Worm (Caenorhabditis elegans) whole organism, L1 larva: ENCODE results near the gene F07F6.4.
A peak's percentile ranks its signal among the peaks of the same experiment; 100 is the strongest.

ENCODE experiments used
- F16B12.6 ChIP-seq: fragments of 150-350 bp; optimal IDR thresholded peaks from 2 replicates; lab custom pipeline; 2014; ENCODE audit warnings: missing biosample characterization, missing genetic modification characterization
- aha-1 ChIP-seq: fragments of 150-350 bp; optimal IDR thresholded peaks from 2 replicates; lab custom pipeline; 2014; ENCODE audit warnings: missing biosample characterization, missing genetic modification characterization
- aly-2 ChIP-seq: fragments of 150-350 bp; optimal IDR thresholded peaks from 2 replicates; lab custom pipeline; 2014; ENCODE audit warnings: missing biosample characterization, missing genetic modification characterization
- ama-1 ChIP-seq: fragments of 150-350 bp; optimal IDR thresholded peaks from 2 replicates; lab custom pipeline; 2014
- blmp-1 ChIP-seq: fragments of 150-350 bp; optimal IDR thresholded peaks from 2 replicates; lab custom pipeline; 2014; ENCODE audit warnings: missing biosample characterization, missing genetic modification characterization
- ceh-8 ChIP-seq: fragments of 200-800 bp; sonication (Bioruptor generic); optimal IDR thresholded peaks from 2 replicates; lab custom pipeline; 2018; ENCODE audit warnings: mild to moderate bottlenecking, missing genetic modification characterization, moderate library complexity, missing compliant biosample characterization
- ceh-82 ChIP-seq, 3 experiments: fragments of 150-350 bp in 1 of 3; sonication (generic microtip) in 2 of 3; optimal IDR thresholded peaks; 2 replicates each; lab custom pipeline; 2014 to 2017; ENCODE audit warnings: missing biosample characterization in 3 of 3, missing genetic modification characterization in 3 of 3
- ceh-90 ChIP-seq: sonication (generic microtip); optimal IDR thresholded peaks from 2 replicates; lab custom pipeline; 2016; ENCODE audit warnings: missing genetic modification characterization, missing compliant biosample characterization
- dpl-1 ChIP-seq, 3 experiments: fragments of 150-350 bp in 2 of 3; sonication (generic microtip) in 1 of 3; optimal IDR thresholded peaks; 2 replicates each; lab custom pipeline; 2014 to 2017; ENCODE audit warnings: missing biosample characterization in 3 of 3, missing genetic modification characterization in 3 of 3, missing genetic modification reagents in 3 of 3
- efl-1 ChIP-seq, 4 experiments: fragments of 150-350 bp; optimal IDR thresholded peaks in 3 of 4; peaks in 1 of 4; 1 replicate in 1 of 4; 2 replicates in 3 of 4; lab custom pipeline; 2014; ENCODE audit warnings: missing biosample characterization in 2 of 4, missing genetic modification characterization in 2 of 4, missing genetic modification reagents in 2 of 4
- elt-3 ChIP-seq, 6 experiments: fragments of 150-350 bp in 1 of 6; sonication (generic microtip); optimal IDR thresholded peaks; 2 replicates each; lab custom pipeline; 2017 to 2018; ENCODE audit warnings: missing biosample characterization in 6 of 6, missing genetic modification characterization in 6 of 6, inconsistent platforms in 1 of 6
- fkh-4 ChIP-seq: sonication (generic microtip); optimal IDR thresholded peaks from 2 replicates; lab custom pipeline; 2016; ENCODE audit warnings: missing compliant biosample characterization, missing genetic modification characterization, borderline replicate concordance
- fkh-8 ChIP-seq: sonication (generic microtip); optimal IDR thresholded peaks from 2 replicates; lab custom pipeline; 2016; ENCODE audit warnings: mild to moderate bottlenecking, missing genetic modification characterization, missing compliant biosample characterization
- fos-1 ChIP-seq: fragments of 150-350 bp; optimal IDR thresholded peaks from 2 replicates; lab custom pipeline; 2014; ENCODE audit warnings: missing biosample characterization, missing genetic modification characterization
- hlh-17 ChIP-seq: fragments of 200-800 bp; sonication (Bioruptor generic); optimal IDR thresholded peaks from 2 replicates; lab custom pipeline; 2018; ENCODE audit warnings: missing genetic modification characterization, mild to moderate bottlenecking, missing compliant biosample characterization, moderate library complexity, borderline replicate concordance
- hpl-2 ChIP-seq: fragments of 150-350 bp; optimal IDR thresholded peaks from 2 replicates; lab custom pipeline; 2014; ENCODE audit warnings: missing biosample characterization, missing genetic modification reagents, missing genetic modification characterization
- irx-1 ChIP-seq: sonication (generic microtip); optimal IDR thresholded peaks from 2 replicates; lab custom pipeline; 2016; ENCODE audit warnings: missing genetic modification characterization, missing compliant biosample characterization
- jun-1 ChIP-seq: fragments of 150-350 bp; optimal IDR thresholded peaks from 2 replicates; lab custom pipeline; 2014; ENCODE audit warnings: missing biosample characterization, missing genetic modification reagents, missing genetic modification characterization
- lin-13 ChIP-seq: fragments of 150-350 bp; optimal IDR thresholded peaks from 2 replicates; lab custom pipeline; 2014; ENCODE audit warnings: missing biosample characterization, missing genetic modification reagents, missing genetic modification characterization
- lin-15B ChIP-seq: fragments of 150-350 bp; sonication (generic microtip); optimal IDR thresholded peaks from 3 replicates; lab custom pipeline; 2014; ENCODE audit warnings: missing biosample characterization, missing genetic modification characterization
- lin-35 ChIP-seq, 2 experiments: fragments of 150-350 bp; optimal IDR thresholded peaks; 2 replicates each; lab custom pipeline; 2014; ENCODE audit warnings: missing biosample characterization in 2 of 2, missing genetic modification characterization in 2 of 2, missing genetic modification reagents in 2 of 2
- lsy-2 ChIP-seq, 2 experiments: fragments of 150-350 bp; optimal IDR thresholded peaks; 2 replicates each; lab custom pipeline; 2014; ENCODE audit warnings: missing biosample characterization in 2 of 2, missing genetic modification characterization in 2 of 2
- mab-9 ChIP-seq: fragments of 200-800 bp; sonication (Bioruptor generic); IDR thresholded peaks from 2 replicates; pipeline ENCODE4 v1.3.6; 2022; ENCODE audit warnings: missing genetic modification reagents, missing genetic modification characterization, missing compliant biosample characterization
- nhr-11 ChIP-seq: fragments of 150-350 bp; optimal IDR thresholded peaks from 2 replicates; lab custom pipeline; 2014; ENCODE audit warnings: missing biosample characterization, missing genetic modification characterization
- nhr-19 ChIP-seq: fragments of 200-800 bp; sonication (Bioruptor generic); conservative IDR thresholded peaks from 2 replicates; pipeline ENCODE4 v1.3.6; 2022; ENCODE audit warnings: missing genetic modification characterization, missing compliant biosample characterization
- nhr-20 ChIP-seq: sonication (generic microtip); optimal IDR thresholded peaks from 2 replicates; lab custom pipeline; 2016; ENCODE audit warnings: mild to moderate bottlenecking, missing genetic modification characterization, missing compliant biosample characterization
- nhr-47 ChIP-seq: sonication (generic microtip); optimal IDR thresholded peaks from 2 replicates; lab custom pipeline; 2016; ENCODE audit warnings: mild to moderate bottlenecking, missing genetic modification characterization, moderate library complexity, missing compliant biosample characterization
- nhr-71 ChIP-seq: sonication (generic microtip); optimal IDR thresholded peaks from 2 replicates; lab custom pipeline; 2016; ENCODE audit warnings: mild to moderate bottlenecking, missing genetic modification characterization, moderate library complexity, missing compliant biosample characterization
- nhr-76 ChIP-seq: sonication (generic microtip); optimal IDR thresholded peaks from 2 replicates; lab custom pipeline; 2017; ENCODE audit warnings: missing biosample characterization, missing genetic modification characterization
- nhr-85 ChIP-seq: sonication (generic microtip); peaks from one replicate; lab custom pipeline; 2016; ENCODE audit warnings: missing genetic modification characterization, inconsistent platforms, missing compliant biosample characterization
- pax-3 ChIP-seq: fragments of 200-800 bp; sonication (Bioruptor generic); optimal IDR thresholded peaks from 2 replicates; lab custom pipeline; 2018; ENCODE audit warnings: mild to moderate bottlenecking, missing genetic modification characterization, moderate library complexity, missing compliant biosample characterization
- pqm-1 ChIP-seq: sonication (generic microtip); optimal IDR thresholded peaks from 3 replicates; lab custom pipeline; 2017; ENCODE audit warnings: missing biosample characterization, missing genetic modification characterization
- rnt-1 ChIP-seq: sonication (generic microtip); optimal IDR thresholded peaks from 2 replicates; lab custom pipeline; 2016; ENCODE audit warnings: mild to moderate bottlenecking, missing genetic modification characterization, moderate library complexity, missing compliant biosample characterization
- skn-1 ChIP-seq: fragments of 150-350 bp; optimal IDR thresholded peaks from 2 replicates; lab custom pipeline; 2014; ENCODE audit warnings: missing biosample characterization, missing genetic modification characterization
- snu-23 ChIP-seq: sonication (generic microtip); optimal IDR thresholded peaks from 2 replicates; lab custom pipeline; 2016; ENCODE audit warnings: missing genetic modification characterization, missing compliant biosample characterization
- sox-4 ChIP-seq: sonication (generic microtip); optimal IDR thresholded peaks from 2 replicates; lab custom pipeline; 2016; ENCODE audit warnings: missing genetic modification characterization, missing compliant biosample characterization
- sup-37 ChIP-seq: fragments of 200-800 bp; sonication (Bioruptor generic); optimal IDR thresholded peaks from 2 replicates; lab custom pipeline; 2018; ENCODE audit warnings: mild to moderate bottlenecking, missing genetic modification characterization, missing compliant biosample characterization
- swsn-7 ChIP-seq: sonication (generic microtip); optimal IDR thresholded peaks from 2 replicates; lab custom pipeline; 2016; ENCODE audit warnings: missing genetic modification characterization, missing compliant biosample characterization
- tbx-2 ChIP-seq: sonication (generic microtip); optimal IDR thresholded peaks from 2 replicates; lab custom pipeline; 2016; ENCODE audit warnings: missing genetic modification characterization, missing compliant biosample characterization
- tlp-1 ChIP-seq: fragments of 150-350 bp; optimal IDR thresholded peaks from 2 replicates; lab custom pipeline; 2014; ENCODE audit warnings: missing biosample characterization, missing genetic modification characterization
- unc-130 ChIP-seq: fragments of 150-350 bp; optimal IDR thresholded peaks from 2 replicates; lab custom pipeline; 2017; ENCODE audit warnings: missing biosample characterization, missing genetic modification characterization, inconsistent platforms
- unc-86 ChIP-seq: sonication (generic microtip); optimal IDR thresholded peaks from 2 replicates; lab custom pipeline; 2016; ENCODE audit warnings: missing genetic modification characterization, missing compliant biosample characterization
- vab-15 ChIP-seq: sonication (generic microtip); optimal IDR thresholded peaks from 2 replicates; lab custom pipeline; 2017; ENCODE audit warnings: missing genotype, mild to moderate bottlenecking, missing genetic modification characterization, missing compliant biosample characterization
- xbp-1 ChIP-seq: sonication (generic microtip); optimal IDR thresholded peaks from 2 replicates; lab custom pipeline; 2016; ENCODE audit warnings: missing genetic modification characterization, missing compliant biosample characterization

The F07F6.4 gene

DNA sequence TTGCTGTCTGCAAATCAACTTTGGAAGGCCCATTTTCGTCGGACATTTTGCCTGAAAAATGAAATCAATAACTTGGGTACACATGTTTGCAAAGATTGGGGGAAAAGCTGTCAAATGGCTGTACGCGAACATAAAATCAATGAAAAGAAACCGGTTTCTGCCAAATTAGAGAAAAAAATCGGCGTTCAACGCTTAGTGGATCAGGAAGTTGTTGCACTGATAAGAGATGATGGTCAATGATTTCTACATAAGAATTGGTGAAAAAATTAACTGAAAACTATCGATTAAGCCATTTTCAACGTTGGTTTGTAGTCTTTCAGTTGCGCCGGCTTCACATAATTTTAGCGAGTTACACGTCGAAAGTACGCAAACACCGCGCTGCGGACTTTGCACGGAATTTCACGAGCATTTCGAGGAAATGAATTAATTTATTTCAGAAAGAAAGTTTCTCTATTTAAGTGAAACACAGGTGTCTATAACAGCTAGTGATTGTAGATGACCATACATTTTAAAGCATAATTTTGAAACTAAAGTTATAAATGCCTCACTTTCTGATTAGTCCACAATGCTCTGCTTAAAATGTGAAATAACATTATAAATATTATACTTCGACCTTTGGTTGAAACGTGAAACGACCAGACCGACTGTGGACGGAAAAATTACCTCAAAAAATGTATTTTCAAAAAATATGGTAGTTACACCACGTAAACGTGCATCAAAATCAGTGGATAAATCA lies at the start of gene F07F6.4, which contains the start of gene F07F6.2:
TSS of gene F07F6.4 (minus strand) at position 51 of the 736 bp plus-strand sequence.
TSS of gene F07F6.2 (plus strand) at position 686 of the 736 bp plus-strand sequence.
- TF ChIP-seq lin-35 (GFP tag; optimal IDR thresholded peaks at IDR 0.05; lab: Kevin White, UChicago) = peak; percentile 44 to 63
- TF ChIP-seq nhr-71 (tag; lab: Kevin White, UChicago) = peak; percentile 32
- TF ChIP-seq F16B12.6 (tag; lab: Kevin White, UChicago) = peak; percentile 92
- no peak for TF ChIP-seq irx-1 (tag; lab: Kevin White, UChicago)
- TF ChIP-seq aly-2 = no peak
- TF ChIP-seq skn-1 = peak; percentile 19
- TF ChIP-seq nhr-47 (tag; lab: Kevin White, UChicago) = peak; percentile 2
- peak; percentile 68 for TF ChIP-seq xbp-1 (tag; lab: Kevin White, UChicago)
- TF ChIP-seq nhr-11 (tag; lab: Kevin White, UChicago) = no peak
- TF ChIP-seq ceh-82 (tag; optimal IDR thresholded peaks at IDR 0.05; lab: Kevin White, UChicago) = peak in 1 of 3 experiments; percentile 31
- peak; percentile 30 to 64 (median 42) for TF ChIP-seq dpl-1 (GFP tag; optimal IDR thresholded peaks at IDR 0.05; lab: Kevin White, UChicago)
- TF ChIP-seq unc-130 (tag; lab: Kevin White, UChicago) = peak; percentile 53
- TF ChIP-seq efl-1 (optimal IDR thresholded peaks at IDR 0.05; lab: Kevin White, UChicago) = peak; percentile 40 to 55
- TF ChIP-seq efl-1 (GFP tag; optimal IDR thresholded peaks at IDR 0.05 in 1 of 2; lab: Kevin White, UChicago) = peak; percentile 56 to 89
- peak in 1 of 2 experiments; percentile 15 for TF ChIP-seq lsy-2 (tag; optimal IDR thresholded peaks at IDR 0.05; lab: Kevin White, UChicago)
- TF ChIP-seq blmp-1 (tag; lab: Kevin White, UChicago) = peak; percentile 34
- peak; percentile 20 for TF ChIP-seq rnt-1

DNA sequence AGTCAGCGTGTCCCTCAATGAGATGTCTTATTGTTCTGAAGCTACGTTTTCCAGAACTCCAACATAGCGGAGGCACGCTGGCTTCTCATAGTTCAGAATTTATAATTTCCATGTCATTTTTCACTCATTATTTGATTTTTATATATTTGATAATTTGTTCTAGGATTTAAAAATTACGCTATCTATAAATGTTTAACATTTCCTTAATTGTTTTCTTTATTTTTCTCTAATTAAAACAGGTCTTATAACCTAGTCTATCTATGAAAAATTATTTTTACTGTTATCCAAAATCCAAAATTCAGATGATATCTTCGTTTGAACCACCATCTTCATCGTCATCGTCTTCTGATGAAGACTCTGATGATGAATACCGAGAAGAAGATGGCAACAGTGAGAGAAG lies 48.9 kb upstream of the F07F6.4 start, which contains the start of gene F56D1.1:
TSS of gene F56D1.1 (plus strand) at position 301 of the 400 bp plus-strand sequence.
- TF ChIP-seq ama-1 (lab: Kevin White, UChicago) (no peak), efl-1 (optimal IDR thresholded peaks at IDR 0.05; lab: Kevin White, UChicago) (no peak), efl-1 (GFP tag; optimal IDR thresholded peaks at IDR 0.05 in 1 of 2; lab: Kevin White, UChicago) (peak in 1 of 2 experiments; percentile 49)

DNA sequence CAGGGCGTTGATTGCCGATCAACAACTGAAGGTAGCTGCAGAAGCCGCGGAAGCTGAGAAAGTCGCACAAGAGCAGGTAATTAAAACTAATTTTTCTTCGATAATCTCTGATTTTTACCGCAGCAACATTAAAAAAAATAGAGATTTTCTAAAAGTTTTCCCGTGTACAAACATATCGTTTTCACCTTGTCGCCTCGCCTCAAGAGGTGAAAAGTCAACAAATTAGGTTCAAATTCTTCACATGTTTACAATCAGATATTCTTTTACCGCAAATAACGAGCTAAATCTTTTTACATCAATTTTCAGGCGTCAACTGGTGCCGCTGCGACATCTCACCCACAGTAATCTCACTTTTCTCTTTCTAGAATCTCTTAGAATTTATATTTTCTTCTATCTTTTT lies 45.6 kb upstream of the F07F6.4 start, which contains the start of gene ilcr-2:
TSS of gene ilcr-2 (plus strand) at position 301 of the 400 bp plus-strand sequence.
- TF ChIP-seq tbx-2 (tag; lab: Kevin White, UChicago) (no peak), nhr-20 (tag; lab: Kevin White, UChicago) (no peak)

DNA sequence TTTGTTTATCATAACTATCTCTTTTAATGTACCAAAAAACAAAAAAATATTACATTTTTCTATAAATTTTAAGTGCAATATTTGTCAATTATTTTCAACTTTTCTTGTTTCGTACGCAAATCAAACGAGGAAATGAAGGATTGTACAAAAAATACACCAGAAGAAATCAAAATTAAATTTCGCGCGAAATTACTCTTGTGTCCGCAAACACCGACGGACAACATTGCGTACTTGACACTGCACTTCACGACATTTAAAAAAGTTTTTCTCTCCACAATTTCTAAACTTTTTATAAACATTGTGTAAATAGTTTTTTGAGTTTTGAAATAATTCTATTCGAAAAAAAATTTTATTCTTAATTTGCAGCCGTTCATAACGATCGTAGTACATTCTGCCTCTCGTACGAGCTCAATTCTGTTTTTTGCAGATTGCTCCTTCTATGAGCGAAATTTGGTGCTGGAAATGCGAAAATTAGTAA lies 44.6 kb upstream of the F07F6.4 start, which contains the start of gene mrps-16:
TSS of gene mrps-16 (plus strand) at position 428 of the 478 bp plus-strand sequence.
- TF ChIP-seq irx-1 (tag; lab: Kevin White, UChicago) = peak; percentile 38
- TF ChIP-seq lsy-2 (tag; optimal IDR thresholded peaks at IDR 0.05; lab: Kevin White, UChicago) = peak; percentile 82 to 83
- peak; percentile 58 for TF ChIP-seq jun-1
- peak; percentile 6 for TF ChIP-seq ceh-8
- TF ChIP-seq fkh-8 (tag; lab: Kevin White, UChicago) = peak; percentile 36
- TF ChIP-seq nhr-85 (tag; lab: Kevin White, UChicago) = peak; percentile 87
- no peak for TF ChIP-seq fkh-4
- TF ChIP-seq lin-15B = peak; percentile 31
- TF ChIP-seq aha-1 = no peak
- peak; percentile 80 for TF ChIP-seq snu-23 (GFP tag; lab: Kevin White, UChicago)
- peak; percentile 15 for TF ChIP-seq ama-1 (lab: Kevin White, UChicago)
- TF ChIP-seq lin-13 (GFP tag; lab: Kevin White, UChicago) = peak; percentile 32
- no peak for TF ChIP-seq pax-3 (tag; lab: Kevin White, UChicago)
- peak in 1 of 6 experiments; percentile 72 for TF ChIP-seq elt-3 (tag; optimal IDR thresholded peaks at IDR 0.05; lab: Kevin White, UChicago)
- peak; percentile 45 for TF ChIP-seq fos-1
- TF ChIP-seq hpl-2 (GFP tag; lab: Kevin White, UChicago) = no peak
- TF ChIP-seq sox-4 (tag; lab: Kevin White, UChicago) = no peak
- TF ChIP-seq dpl-1 (GFP tag; optimal IDR thresholded peaks at IDR 0.05; lab: Kevin White, UChicago) = peak; percentile 96 to 98 (median 97)
- peak; percentile 76 for TF ChIP-seq swsn-7 (tag; lab: Kevin White, UChicago)
- TF ChIP-seq unc-86 (tag; lab: Kevin White, UChicago) = peak; percentile 58
- no peak for TF ChIP-seq ceh-90 (tag; lab: Kevin White, UChicago)
- no peak for TF ChIP-seq pqm-1 (tag; lab: Kevin White, UChicago)
- no peak for TF ChIP-seq sup-37
- TF ChIP-seq vab-15 (tag; lab: Kevin White, UChicago) = no peak
- TF ChIP-seq mab-9 (GFP tag; lab: Robert Waterston, UW) = peak; percentile 36; the same call in 1 of the 2 replicates
- TF ChIP-seq hlh-17 = no peak
- no peak for TF ChIP-seq tlp-1 (tag; lab: Kevin White, UChicago)
- peak; percentile 78 for TF ChIP-seq nhr-19 (GFP tag; lab: Robert Waterston, UW)
- TF ChIP-seq nhr-76 (tag; lab: Kevin White, UChicago) = no peak
